Worm (Caenorhabditis elegans) whole organism, L4 larva: ENCODE data around the gene W08E12.2.

Source experiments
- D1046.2 ChIP-seq: fragments of 200-800 bp; sonication (Bioruptor generic); IDR thresholded peaks from 2 replicates; pipeline ENCODE4 v1.3.6; 2022; ENCODE audit warnings: missing genetic modification characterization, missing compliant biosample characterization
- F10B5.3 ChIP-seq: sonication (generic microtip); optimal IDR thresholded peaks from 2 replicates; lab custom pipeline; 2016; ENCODE audit warnings: mild to moderate bottlenecking, missing genetic modification characterization, missing compliant biosample characterization
- R02D3.7 ChIP-seq: fragments of 150-350 bp; sonication (generic microtip); optimal IDR thresholded peaks from 3 replicates; lab custom pipeline; 2014; ENCODE audit warnings: missing biosample characterization, missing genetic modification characterization
- T20F7.1 ChIP-seq: fragments of 200-800 bp; sonication (Bioruptor generic); optimal IDR thresholded peaks from 2 replicates; lab custom pipeline; 2018; ENCODE audit warnings: mild to moderate bottlenecking, missing genetic modification characterization, missing compliant biosample characterization
- Y5F2A.4 ChIP-seq: fragments of 200-800 bp; sonication (Bioruptor generic); optimal IDR thresholded peaks from 2 replicates; lab custom pipeline; 2018; ENCODE audit warnings: mild to moderate bottlenecking, missing genetic modification characterization, missing compliant biosample characterization
- Y75B8A.6 ChIP-seq: fragments of 200-800 bp; sonication (Bioruptor generic); IDR thresholded peaks from 2 replicates; pipeline ENCODE4 v1.3.6; 2022; ENCODE audit warnings: missing genetic modification reagents, missing genetic modification characterization, missing compliant biosample characterization
- aha-1 ChIP-seq: fragments of 150-350 bp; peaks from one replicate; lab custom pipeline; 2014; ENCODE audit warnings: missing biosample characterization, missing genetic modification characterization
- arid-1 ChIP-seq: fragments of 200-800 bp; sonication (Bioruptor generic); conservative IDR thresholded peaks from 2 replicates; pipeline ENCODE4 v1.3.6; 2022; ENCODE audit warnings: missing genetic modification reagents, missing genetic modification characterization, missing compliant biosample characterization
- ceh-20 ChIP-seq: fragments of 200-800 bp; sonication (Bioruptor generic); IDR thresholded peaks from 2 replicates; pipeline ENCODE4 v1.3.6; 2022; ENCODE audit warnings: missing genetic modification reagents, missing genetic modification characterization, missing compliant biosample characterization
- ceh-62 ChIP-seq: sonication (generic microtip); optimal IDR thresholded peaks from 2 replicates; lab custom pipeline; 2017; ENCODE audit warnings: missing biosample characterization, missing genetic modification characterization
- ces-1 ChIP-seq: fragments of 150-350 bp; sonication (generic microtip); optimal IDR thresholded peaks from 4 replicates; lab custom pipeline; 2014; ENCODE audit warnings: missing biosample characterization, missing genetic modification reagents, missing genetic modification characterization
- daf-16 ChIP-seq, 3 experiments: sonication (generic microtip); optimal IDR thresholded peaks; 2 replicates each; lab custom pipeline; 2016 to 2017; ENCODE audit warnings: missing genetic modification characterization in 3 of 3, missing genetic modification reagents in 3 of 3, mild to moderate bottlenecking in 2 of 3, missing compliant biosample characterization in 2 of 3, missing biosample characterization in 1 of 3, moderate library complexity in 1 of 3
- dmd-6 ChIP-seq: fragments of 200-800 bp; sonication (Bioruptor generic); IDR thresholded peaks from 2 replicates; pipeline ENCODE4 v1.3.6; 2022; ENCODE audit warnings: missing genetic modification reagents, missing genetic modification characterization, missing compliant biosample characterization
- dmd-9 ChIP-seq: fragments of 200-800 bp; sonication (Bioruptor generic); IDR thresholded peaks from 2 replicates; pipeline ENCODE4 v1.3.6; 2022; ENCODE audit warnings: missing genetic modification reagents, missing genetic modification characterization, missing compliant biosample characterization
- dpl-1 ChIP-seq: fragments of 150-350 bp; optimal IDR thresholded peaks from 2 replicates; lab custom pipeline; 2014; ENCODE audit warnings: missing biosample characterization, missing genetic modification reagents, missing genetic modification characterization
- duxl-1 ChIP-seq: sonication (generic microtip); optimal IDR thresholded peaks from 2 replicates; lab custom pipeline; 2016; ENCODE audit warnings: mild to moderate bottlenecking, missing genetic modification characterization, moderate library complexity, missing compliant biosample characterization; ENCODE audit not compliant: poor library complexity
- dve-1 ChIP-seq: sonication (generic microtip); optimal IDR thresholded peaks from 2 replicates; lab custom pipeline; 2017; ENCODE audit warnings: antibody characterized with exemption, mild to moderate bottlenecking, missing genetic modification characterization, missing compliant biosample characterization; ENCODE audit not compliant: insufficient read depth
- egl-27 ChIP-seq: sonication (generic microtip); optimal IDR thresholded peaks from 3 replicates; lab custom pipeline; 2017; ENCODE audit warnings: missing biosample characterization, missing genetic modification reagents, missing genetic modification characterization
- egl-43 ChIP-seq: fragments of 200-800 bp; sonication (Bioruptor generic); IDR thresholded peaks from 2 replicates; pipeline ENCODE4 v1.3.6; 2022; ENCODE audit warnings: missing genetic modification reagents, missing genetic modification characterization, missing compliant biosample characterization
- hlh-11 ChIP-seq: fragments of 200-800 bp; sonication (Bioruptor generic); optimal IDR thresholded peaks from 2 replicates; lab custom pipeline; 2018; ENCODE audit warnings: mild to moderate bottlenecking, missing genetic modification characterization, missing compliant biosample characterization
- hlh-30 ChIP-seq: sonication (generic microtip); optimal IDR thresholded peaks from 2 replicates; lab custom pipeline; 2017; ENCODE audit warnings: antibody characterized with exemption, mild to moderate bottlenecking, missing genetic modification characterization, missing compliant biosample characterization; ENCODE audit not compliant: insufficient read depth
- lin-1 ChIP-seq: fragments of 200-800 bp; sonication (Bioruptor generic); IDR thresholded peaks from 2 replicates; pipeline ENCODE4 v1.3.6; 2022; ENCODE audit warnings: missing genetic modification reagents, missing genetic modification characterization, missing compliant biosample characterization
- lin-39 ChIP-seq: fragments of 150-350 bp; optimal IDR thresholded peaks from 2 replicates; lab custom pipeline; 2014; ENCODE audit warnings: missing biosample characterization, missing genetic modification reagents, missing genetic modification characterization
- lsy-2 ChIP-seq, 2 experiments: fragments of 150-350 bp in 1 of 2; sonication (generic microtip) in 1 of 2; optimal IDR thresholded peaks; 2 replicates each; lab custom pipeline; 2014 to 2017; ENCODE audit warnings: missing biosample characterization in 2 of 2, missing genetic modification characterization in 2 of 2
- madf-5 ChIP-seq, 2 experiments: fragments of 200-800 bp; sonication (Bioruptor generic); IDR thresholded peaks; 2 replicates each; pipeline ENCODE4 v1.3.6; 2022; ENCODE audit warnings: missing compliant biosample characterization in 2 of 2, missing genetic modification characterization in 2 of 2
- mdl-1 ChIP-seq, 2 experiments: fragments of 150-350 bp in 1 of 2; sonication (generic microtip) in 1 of 2; optimal IDR thresholded peaks; 2 replicates each; lab custom pipeline; 2014 to 2017; ENCODE audit warnings: missing biosample characterization in 2 of 2, missing genetic modification characterization in 2 of 2
- mdt-29 ChIP-seq: fragments of 200-800 bp; sonication (Bioruptor generic); IDR thresholded peaks from 2 replicates; pipeline ENCODE4 v1.3.6; 2022; ENCODE audit warnings: missing genetic modification reagents, missing genetic modification characterization, missing compliant biosample characterization
- mes-2 ChIP-seq: sonication (generic microtip); optimal IDR thresholded peaks from 2 replicates; lab custom pipeline; 2016; ENCODE audit warnings: missing genotype, mild to moderate bottlenecking, missing genetic modification characterization, missing compliant biosample characterization; ENCODE audit not compliant: poor library complexity, severe bottlenecking
- nhr-102 ChIP-seq: sonication (generic microtip); optimal IDR thresholded peaks from 2 replicates; lab custom pipeline; 2016; ENCODE audit warnings: mild to moderate bottlenecking, missing genetic modification characterization, moderate library complexity, missing compliant biosample characterization
- nhr-11 ChIP-seq: fragments of 150-350 bp; optimal IDR thresholded peaks from 2 replicates; lab custom pipeline; 2014; ENCODE audit warnings: missing biosample characterization, missing genetic modification characterization
- nhr-41 ChIP-seq: fragments of 200-800 bp; sonication (Bioruptor generic); IDR thresholded peaks from 2 replicates; pipeline ENCODE4 v1.3.6; 2022; ENCODE audit warnings: missing genetic modification reagents, missing genetic modification characterization, missing compliant biosample characterization
- nhr-48 ChIP-seq: sonication (generic microtip); optimal IDR thresholded peaks from 2 replicates; lab custom pipeline; 2016; ENCODE audit warnings: mild to moderate bottlenecking, missing genetic modification characterization, missing compliant biosample characterization
- nhr-6 ChIP-seq: fragments of 150-350 bp; optimal IDR thresholded peaks from 2 replicates; lab custom pipeline; 2014; ENCODE audit warnings: missing biosample characterization, missing genetic modification characterization
- nhr-76 ChIP-seq: fragments of 150-350 bp; optimal IDR thresholded peaks from 2 replicates; lab custom pipeline; 2014; ENCODE audit warnings: missing biosample characterization, missing genetic modification characterization
- rbr-2 ChIP-seq: sonication (generic microtip); optimal IDR thresholded peaks from 2 replicates; lab custom pipeline; 2016; ENCODE audit warnings: missing genotype, missing genetic modification characterization, missing compliant biosample characterization
- saeg-2 ChIP-seq: fragments of 200-800 bp; sonication (Bioruptor generic); IDR thresholded peaks from 2 replicates; pipeline ENCODE4 v1.3.6; 2022; ENCODE audit warnings: missing genetic modification reagents, missing genetic modification characterization, missing compliant biosample characterization
- sdz-12 ChIP-seq: fragments of 200-800 bp; sonication (Bioruptor generic); optimal IDR thresholded peaks from 2 replicates; lab custom pipeline; 2018; ENCODE audit warnings: mild to moderate bottlenecking, missing genetic modification characterization, missing compliant biosample characterization
- spr-3 ChIP-seq: fragments of 200-800 bp; sonication (Bioruptor generic); optimal IDR thresholded peaks from 2 replicates; lab custom pipeline; 2018; ENCODE audit warnings: mild to moderate bottlenecking, missing genetic modification characterization, missing compliant biosample characterization
- tra-1 ChIP-seq: fragments of 200-800 bp; sonication (Bioruptor generic); IDR thresholded peaks from 2 replicates; pipeline ENCODE4 v1.3.6; 2022; ENCODE audit warnings: missing genetic modification reagents, missing genetic modification characterization, missing compliant biosample characterization
- unc-39 ChIP-seq: sonication (generic microtip); optimal IDR thresholded peaks from 2 replicates; lab custom pipeline; 2017; ENCODE audit warnings: missing biosample characterization, missing genetic modification characterization
- unc-62 ChIP-seq, 3 experiments: fragments of 150-350 bp in 1 of 3; sonication (generic microtip); optimal IDR thresholded peaks in 2 of 3; peaks in 1 of 3; 1 replicate in 1 of 3; 2 replicates in 2 of 3; lab custom pipeline; 2014 to 2017; ENCODE audit warnings: missing biosample characterization in 3 of 3, missing genetic modification characterization in 3 of 3, missing genetic modification reagents in 3 of 3, missing genotype in 1 of 3
- vab-7 ChIP-seq: fragments of 200-800 bp; sonication (Bioruptor generic); IDR thresholded peaks from 2 replicates; pipeline ENCODE4 v1.3.6; 2022; ENCODE audit warnings: missing genetic modification reagents, missing genetic modification characterization, missing compliant biosample characterization
- zag-1 ChIP-seq: fragments of 150-350 bp; optimal IDR thresholded peaks from 2 replicates; lab custom pipeline; 2014; ENCODE audit warnings: missing biosample characterization, missing genetic modification characterization
- zfp-2 ChIP-seq: sonication (generic microtip); optimal IDR thresholded peaks from 2 replicates; lab custom pipeline; 2016; ENCODE audit warnings: mild to moderate bottlenecking, missing genetic modification characterization, missing compliant biosample characterization
- zip-11 ChIP-seq: fragments of 200-800 bp; sonication (Bioruptor generic); IDR thresholded peaks from 2 replicates; pipeline ENCODE4 v1.3.6; 2022; ENCODE audit warnings: missing genetic modification characterization, missing compliant biosample characterization
- zip-2 ChIP-seq: fragments of 150-350 bp; optimal IDR thresholded peaks from 2 replicates; lab custom pipeline; 2014; ENCODE audit warnings: missing biosample characterization, missing genetic modification characterization

Gene W08E12.2

DNA sequence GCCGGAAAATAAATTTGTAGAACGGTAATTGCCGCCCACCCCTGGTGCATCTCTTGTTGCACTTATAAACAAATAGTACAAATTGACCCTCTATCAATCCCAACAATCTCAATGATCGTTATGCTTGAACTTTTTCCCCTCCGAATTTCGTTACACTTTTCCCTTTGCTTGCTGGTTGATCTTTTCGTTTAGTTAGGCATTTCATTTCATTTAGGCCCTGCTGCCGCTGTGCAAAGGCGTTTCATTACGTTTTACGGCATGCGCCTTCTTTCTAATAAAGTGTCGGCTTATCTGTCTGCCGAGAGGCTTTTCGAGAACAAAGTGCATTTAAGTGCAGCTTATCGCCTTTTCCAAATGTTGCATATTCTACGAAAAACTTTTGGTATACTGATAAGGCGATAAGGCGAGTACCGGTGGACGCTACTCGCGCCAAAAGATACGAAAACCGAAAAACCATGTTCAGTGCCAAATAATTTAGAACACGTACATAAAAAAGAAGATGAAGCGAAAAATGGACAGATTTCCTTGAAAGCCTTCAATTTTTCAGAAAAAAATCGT is 5.1 kb downstream of the W08E12.2 start (continued):
- TF ChIP-seq ceh-62 (tag; lab: Kevin White, UChicago) = no peak
- TF ChIP-seq aha-1 (tag; lab: Kevin White, UChicago) = peak; percentile 84
- TF ChIP-seq zip-2 = no peak
- no peak for TF ChIP-seq sdz-12 (GFP tag; lab: Kevin White, UChicago)
- peak; percentile 8 for TF ChIP-seq mes-2 (tag; lab: Kevin White, UChicago)
- no peak for TF ChIP-seq daf-16 (GFP tag; optimal IDR thresholded peaks at IDR 0.05; lab: Kevin White, UChicago)
- TF ChIP-seq daf-16 (tag; optimal IDR thresholded peaks at IDR 0.05; lab: Kevin White, UChicago) = peak; percentile 39
- TF ChIP-seq ces-1 (GFP tag; lab: Kevin White, UChicago) = no peak
- TF ChIP-seq nhr-48 = peak; percentile 55
- TF ChIP-seq ceh-20 (GFP tag; lab: Robert Waterston, UW) = no peak

DNA sequence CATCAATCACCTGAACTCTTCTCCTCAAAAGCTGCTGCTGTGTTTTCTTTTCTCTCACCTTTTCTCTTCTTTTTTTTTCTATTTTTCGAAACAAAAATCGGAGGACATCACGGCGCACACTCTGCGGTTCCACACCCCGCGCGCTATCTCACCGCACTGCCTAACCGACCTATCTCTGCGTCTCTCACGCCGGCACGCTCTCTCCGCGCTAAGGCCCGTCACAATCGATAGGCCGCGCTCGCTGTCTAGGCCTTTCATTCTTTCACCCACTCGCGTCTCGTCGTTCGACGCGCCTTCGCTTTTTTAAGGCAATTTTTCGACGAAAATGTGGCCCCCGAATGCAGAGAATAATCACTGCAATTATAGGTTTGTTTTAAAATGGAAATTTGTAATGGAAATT is 5.6 kb downstream of the W08E12.2 start, which contains the start of gene zip-11:
zip-11 (plus strand) TSS at position 34 of the 400 bp plus-strand sequence.
- TF ChIP-seq madf-5 (GFP tag; IDR thresholded peaks at IDR 0.05; lab: Robert Waterston, UW) = no peak
- no peak for TF ChIP-seq zfp-2 (tag; lab: Kevin White, UChicago)
- TF ChIP-seq dmd-9 = 0 out of 2 replicates have a peak, but pooled peaks have one; percentile 22
- TF ChIP-seq nhr-48 = peak; percentile 62
- TF ChIP-seq tra-1 (GFP tag; lab: Robert Waterston, UW) = 0 out of 2 replicates have a peak, but pooled peaks have one; percentile 8
- peak; percentile 48 for TF ChIP-seq nhr-102 (tag; lab: Kevin White, UChicago)
- peak; percentile 44 for TF ChIP-seq dpl-1
- TF ChIP-seq D1046.2 (GFP tag; lab: Robert Waterston, UW) = 0 out of 2 replicates have a peak, but pooled peaks have one; percentile 62
- TF ChIP-seq mes-2 (tag; lab: Kevin White, UChicago) = peak; percentile 64
- TF ChIP-seq dve-1 (tag; lab: Kevin White, UChicago) = peak; percentile 33
- peak; percentile 40 for TF ChIP-seq hlh-30 (tag; lab: Kevin White, UChicago)
- peak; percentile 31; the same call in 1 of the 2 replicates for TF ChIP-seq dmd-6 (GFP tag; lab: Robert Waterston, UW)
- peak; percentile 82 for TF ChIP-seq hlh-11 (tag; lab: Kevin White, UChicago)
- TF ChIP-seq nhr-41 (GFP tag; lab: Robert Waterston, UW) = no peak
- TF ChIP-seq T20F7.1 (GFP tag; lab: Kevin White, UChicago) = no peak
- no peak for TF ChIP-seq zip-11 (GFP tag; lab: Robert Waterston, UW)
- peak in 1 of 2 experiments; percentile 54 for TF ChIP-seq daf-16 (GFP tag; optimal IDR thresholded peaks at IDR 0.05; lab: Kevin White, UChicago)
- TF ChIP-seq daf-16 (tag; optimal IDR thresholded peaks at IDR 0.05; lab: Kevin White, UChicago) = no peak
- TF ChIP-seq spr-3 = peak; percentile 100
- peak in 1 of 2 experiments; percentile 52 for TF ChIP-seq mdl-1 (tag; optimal IDR thresholded peaks at IDR 0.05; lab: Kevin White, UChicago)
- TF ChIP-seq arid-1 (GFP tag; lab: Robert Waterston, UW) = peak; percentile 54; the same call in 1 of the 2 replicates
- no peak for TF ChIP-seq nhr-76 (tag; lab: Kevin White, UChicago)
- no peak for TF ChIP-seq F10B5.3 (tag; lab: Kevin White, UChicago)
- TF ChIP-seq lin-39 (tag; lab: Kevin White, UChicago) = no peak
- 0 out of 2 replicates have a peak, but pooled peaks have one; percentile 25 for TF ChIP-seq lin-1 (GFP tag; lab: Robert Waterston, UW)
- 0 out of 2 replicates have a peak, but pooled peaks have one; percentile 29 for TF ChIP-seq vab-7 (GFP tag; lab: Robert Waterston, UW)
- peak; percentile 51 for TF ChIP-seq duxl-1 (tag; lab: Kevin White, UChicago)
- TF ChIP-seq ceh-20 (GFP tag; lab: Robert Waterston, UW) = peak; percentile 63; the same call in 1 of the 2 replicates
- TF ChIP-seq unc-39 (tag; lab: Kevin White, UChicago) = no peak
- TF ChIP-seq unc-62 (GFP tag; optimal IDR thresholded peaks at IDR 0.05 in 1 of 2; lab: Kevin White, UChicago) = peak in 1 of 2 experiments; percentile 63
- no peak for TF ChIP-seq unc-62 (tag; optimal IDR thresholded peaks at IDR 0.05; lab: Kevin White, UChicago)
- TF ChIP-seq nhr-6 = no peak
- TF ChIP-seq zag-1 (tag; lab: Kevin White, UChicago) = no peak
- no peak for TF ChIP-seq mdt-29 (GFP tag; lab: Robert Waterston, UW)
- TF ChIP-seq nhr-11 (tag; lab: Kevin White, UChicago) = peak; percentile 38
- TF ChIP-seq Y5F2A.4 (GFP tag; lab: Kevin White, UChicago) = no peak
- TF ChIP-seq R02D3.7 (tag; lab: Kevin White, UChicago) = no peak
- TF ChIP-seq egl-43 (GFP tag; lab: Robert Waterston, UW) = peak; percentile 73
- peak in 1 of 2 experiments; percentile 77 for TF ChIP-seq lsy-2 (tag; optimal IDR thresholded peaks at IDR 0.05; lab: Kevin White, UChicago)
- TF ChIP-seq saeg-2 (GFP tag; lab: Robert Waterston, UW) = no peak
- TF ChIP-seq Y75B8A.6 (GFP tag; lab: Robert Waterston, UW) = no peak
- TF ChIP-seq rbr-2 (tag; lab: Kevin White, UChicago) = peak; percentile 71
- TF ChIP-seq egl-27 (tag; lab: Kevin White, UChicago) = no peak
